Worm (Caenorhabditis elegans): ENCODE results near the gene T06C10.3.
A peak's percentile ranks its signal among the peaks of the same experiment; 100 is the strongest.

Gene T06C10.3

ce11 chrIV:7841218-7841617 lies 29.3 kb upstream of the T06C10.3 start:
- no peak for TF ChIP-seq nhr-90 (tag; optimal IDR thresholded peaks at IDR 0.05; ENCODE audit: poor library complexity)
- no peak for TF ChIP-seq nhr-19 (GFP tag; conservative IDR thresholded peaks at IDR 0.05)
- TF ChIP-seq lin-14 (GFP tag; optimal IDR thresholded peaks at IDR 0.05), result peak; percentile 7
- TF ChIP-seq C34B4.2 (tag; optimal IDR thresholded peaks at IDR 0.05), result no peak
- no peak for TF ChIP-seq zag-1 (tag; optimal IDR thresholded peaks at IDR 0.05)
- TF ChIP-seq elt-2 (tag; optimal IDR thresholded peaks at IDR 0.05), result peak; percentile 80
- TF ChIP-seq nhr-71 (tag; optimal IDR thresholded peaks at IDR 0.05), result no peak
- TF ChIP-seq lin-35 (GFP tag; optimal IDR thresholded peaks at IDR 0.05), result peak in 1 of 2 experiments; percentile 47
- TF ChIP-seq mef-2 (tag; optimal IDR thresholded peaks at IDR 0.05), result no peak
- TF ChIP-seq nhr-11 (tag; optimal IDR thresholded peaks at IDR 0.05), result no peak
- TF ChIP-seq snpc-4 (tag; optimal IDR thresholded peaks at IDR 0.05), result no peak
- no peak for TF ChIP-seq F16B12.6 (tag; optimal IDR thresholded peaks at IDR 0.05)
- TF ChIP-seq efl-1 (optimal IDR thresholded peaks at IDR 0.05), result no peak
- TF ChIP-seq efl-1 (GFP tag; optimal IDR thresholded peaks at IDR 0.05 in 1 of 2), result peak in 1 of 2 experiments; percentile 82
- no peak for TF ChIP-seq fos-1 (tag; optimal IDR thresholded peaks at IDR 0.05)

ce11 chrIV:7844333-7844973 lies 26.1 kb upstream of the T06C10.3 start:
- TF ChIP-seq lin-14 (GFP tag; optimal IDR thresholded peaks at IDR 0.05) (peak; percentile 36), lsy-2 (tag; optimal IDR thresholded peaks at IDR 0.05) (no peak), unc-130 (tag; optimal IDR thresholded peaks at IDR 0.05) (no peak), pax-3 (tag; optimal IDR thresholded peaks at IDR 0.05) (no peak), ceh-8 (GFP tag; optimal IDR thresholded peaks at IDR 0.05) (no peak), dpl-1 (GFP tag; optimal IDR thresholded peaks at IDR 0.05) (no peak), nhr-90 (tag; optimal IDR thresholded peaks at IDR 0.05; ENCODE audit: poor library complexity) (no peak), elt-3 (tag; optimal IDR thresholded peaks at IDR 0.05) (peak in 2 of 6 experiments; percentile 23 to 40), irx-1 (tag; optimal IDR thresholded peaks at IDR 0.05) (no peak), isw-1 (GFP tag; IDR thresholded peaks at IDR 0.05) (no peak), lin-35 (GFP tag; optimal IDR thresholded peaks at IDR 0.05) (peak in 1 of 2 experiments; percentile 42), tbx-2 (tag; optimal IDR thresholded peaks at IDR 0.05) (no peak), nhr-85 (tag) (peak; percentile 55), xbp-1 (tag; optimal IDR thresholded peaks at IDR 0.05) (no peak), rnt-1 (tag; optimal IDR thresholded peaks at IDR 0.05) (no peak), elt-2 (tag; optimal IDR thresholded peaks at IDR 0.05) (peak; percentile 86), nhr-19 (GFP tag; conservative IDR thresholded peaks at IDR 0.05) (no peak), nhr-11 (tag; optimal IDR thresholded peaks at IDR 0.05) (no peak), mdl-1 (tag; optimal IDR thresholded peaks at IDR 0.05) (no peak), unc-86 (tag; optimal IDR thresholded peaks at IDR 0.05) (no peak), alr-1 (tag; optimal IDR thresholded peaks at IDR 0.05; ENCODE audit: borderline replicate concordance) (no peak), efl-1 (optimal IDR thresholded peaks at IDR 0.05) (no peak), efl-1 (GFP tag; optimal IDR thresholded peaks at IDR 0.05 in 1 of 2) (peak in 1 of 2 experiments; percentile 1), skn-1 (tag; optimal IDR thresholded peaks at IDR 0.05) (no peak), efl-3 (GFP tag; optimal IDR thresholded peaks at IDR 0.05) (no peak), unc-30 (tag; optimal IDR thresholded peaks at IDR 0.05) (no peak), mab-9 (GFP tag; IDR thresholded peaks at IDR 0.05) (no peak), nhr-20 (tag; optimal IDR thresholded peaks at IDR 0.05) (peak; percentile 15), jun-1 (tag; optimal IDR thresholded peaks at IDR 0.05) (no peak), sptf-1 (tag; optimal IDR thresholded peaks at IDR 0.05) (no peak), zip-4 (GFP tag; optimal IDR thresholded peaks at IDR 0.05) (no peak), egl-13 (tag; optimal IDR thresholded peaks at IDR 0.05) (no peak), fkh-8 (tag; optimal IDR thresholded peaks at IDR 0.05) (no peak), ceh-90 (tag; optimal IDR thresholded peaks at IDR 0.05) (no peak), ces-1 (GFP tag; optimal IDR thresholded peaks at IDR 0.05) (no peak), nhr-84 (tag; optimal IDR thresholded peaks at IDR 0.05) (no peak), nhr-71 (tag; optimal IDR thresholded peaks at IDR 0.05) (peak; percentile 27), snu-23 (GFP tag; optimal IDR thresholded peaks at IDR 0.05) (peak; percentile 20), F16B12.6 (tag; optimal IDR thresholded peaks at IDR 0.05) (no peak), swsn-7 (tag; optimal IDR thresholded peaks at IDR 0.05) (no peak)

All from whole organism, L1 larva.